Fruit fly (Drosophila melanogaster): ENCODE measurements around the gene CG43389.
A peak's percentile ranks its signal among the peaks of the same experiment; 100 is the strongest.

- TF ChIP-seq CG1620 (GFP tag; optimal IDR thresholded peaks at IDR 0.05) (peak; percentile 94), CG11617 (GFP tag; optimal IDR thresholded peaks at IDR 0.05) (peak; percentile 98), pad (GFP tag; optimal IDR thresholded peaks at IDR 0.05) (peak; percentile 86), CG5204 (GFP tag; optimal IDR thresholded peaks at IDR 0.05) (peak; percentile 97), Clk (GFP tag; optimal IDR thresholded peaks at IDR 0.05) (peak; percentile 87), ovo (GFP tag; optimal IDR thresholded peaks at IDR 0.05) (peak; percentile 77), CG33017 (tag; optimal IDR thresholded peaks at IDR 0.05) (peak; percentile 86), Crg-1 (GFP tag; optimal IDR thresholded peaks at IDR 0.05) (peak; percentile 81), bab1 (GFP tag; optimal IDR thresholded peaks at IDR 0.05) (peak; percentile 89), kay (GFP tag; ENCODE audit: borderline replicate concordance) (peak; percentile 85)
These were observed 2.4 kb downstream of the CG43389 start for dm6 chr3L:3249997-3250774.
